Fruit fly (Drosophila melanogaster) whole organism, embryonic: ENCODE measurements around the gene CSN3.

Experiments
- Atf-2 ChIP-seq: fragments of 200-800 bp; sonication (Bioruptor generic); optimal IDR thresholded peaks from 2 replicates; lab custom pipeline; 2016; ENCODE audit warnings: missing biosample characterization, missing genetic modification characterization
- CG10209 ChIP-seq: fragments of 200-800 bp; sonication (Bioruptor generic); optimal IDR thresholded peaks from 3 replicates; lab custom pipeline; 2017; ENCODE audit warnings: missing biosample characterization, mild to moderate bottlenecking, missing genetic modification characterization, missing genetic modification reagents
- CG10431 ChIP-seq: fragments of 200-800 bp; sonication (Bioruptor generic); optimal IDR thresholded peaks from 3 replicates; lab custom pipeline; 2018; ENCODE audit warnings: missing biosample characterization, mild to moderate bottlenecking, missing genetic modification characterization
- CG11247 ChIP-seq: fragments of 200-800 bp; sonication (Bioruptor generic); IDR thresholded peaks from 2 replicates; pipeline ENCODE4 v1.3.6; 2022; ENCODE audit warnings: missing biosample characterization, missing genetic modification characterization
- CG11398 ChIP-seq: fragments of 200-800 bp; sonication (Bioruptor generic); optimal IDR thresholded peaks from 2 replicates; lab custom pipeline; 2016; ENCODE audit warnings: missing biosample characterization, missing genetic modification characterization
- CG12104 ChIP-seq: fragments of 200-800 bp; sonication (Bioruptor generic); optimal IDR thresholded peaks from 3 replicates; lab custom pipeline; 2016; ENCODE audit warnings: missing biosample characterization, missing genetic modification characterization
- CG1233 ChIP-seq: fragments of 200-800 bp; sonication (Bioruptor generic); optimal IDR thresholded peaks from 4 replicates; lab custom pipeline; 2018; ENCODE audit warnings: missing biosample characterization, mild to moderate bottlenecking, missing genetic modification characterization
- CG15601 ChIP-seq: fragments of 200-800 bp; sonication (Bioruptor generic); optimal IDR thresholded peaks from 3 replicates; lab custom pipeline; 2019; ENCODE audit warnings: missing biosample characterization, mild to moderate bottlenecking, missing genetic modification characterization, moderate library complexity
- CG1603 ChIP-seq: fragments of 200-800 bp; sonication (Bioruptor generic); optimal IDR thresholded peaks from 2 replicates; lab custom pipeline; 2019; ENCODE audit warnings: missing biosample characterization, mild to moderate bottlenecking, missing genetic modification characterization, moderate library complexity
- CG17385 ChIP-seq: fragments of 200-800 bp; sonication (Bioruptor generic); optimal IDR thresholded peaks from 3 replicates; lab custom pipeline; 2018; ENCODE audit warnings: missing biosample characterization, mild to moderate bottlenecking, missing genetic modification characterization
- CG18619 ChIP-seq: fragments of 200-800 bp; sonication (Bioruptor generic); optimal IDR thresholded peaks from 3 replicates; lab custom pipeline; 2017; ENCODE audit warnings: missing biosample characterization, mild to moderate bottlenecking, missing genetic modification characterization
- CG30020 ChIP-seq: fragments of 200-800 bp; optimal IDR thresholded peaks from 2 replicates; lab custom pipeline; 2019; ENCODE audit warnings: missing biosample characterization, mild to moderate bottlenecking, missing genetic modification characterization, moderate library complexity
- CG3281 ChIP-seq: fragments of 200-800 bp; sonication (Bioruptor generic); optimal IDR thresholded peaks from 3 replicates; lab custom pipeline; 2017; ENCODE audit warnings: missing biosample characterization, mild to moderate bottlenecking, missing genetic modification characterization
- CG3995 ChIP-seq: fragments of 200-800 bp; sonication (Bioruptor generic); optimal IDR thresholded peaks from 3 replicates; lab custom pipeline; 2016; ENCODE audit warnings: missing biosample characterization, missing genetic modification characterization
- CG4424 ChIP-seq: fragments of 200-800 bp; sonication (Bioruptor generic); optimal IDR thresholded peaks from 3 replicates; lab custom pipeline; 2016; ENCODE audit warnings: missing biosample characterization, missing genetic modification characterization
- CG7786 ChIP-seq: fragments of 200-800 bp; sonication (Bioruptor generic); optimal IDR thresholded peaks from 2 replicates; lab custom pipeline; 2016; ENCODE audit warnings: missing biosample characterization, missing genetic modification characterization
- CG7928 ChIP-seq: fragments of 200-800 bp; sonication (Bioruptor generic); optimal IDR thresholded peaks from 2 replicates; lab custom pipeline; 2017; ENCODE audit warnings: missing biosample characterization, mild to moderate bottlenecking, missing genetic modification characterization
- CG8944 ChIP-seq: fragments of 200-800 bp; sonication (Bioruptor generic); optimal IDR thresholded peaks from 3 replicates; lab custom pipeline; 2016; ENCODE audit warnings: missing biosample characterization, missing genetic modification characterization
- Chrac-16 ChIP-seq: fragments of 200-800 bp; sonication (Bioruptor generic); optimal IDR thresholded peaks from 3 replicates; lab custom pipeline; 2016; ENCODE audit warnings: missing biosample characterization, missing genetic modification characterization
- Deaf1 ChIP-seq: fragments of 200-800 bp; optimal IDR thresholded peaks from 3 replicates; lab custom pipeline; 2019; ENCODE audit warnings: missing biosample characterization, mild to moderate bottlenecking, missing genetic modification characterization, moderate library complexity
- Doc2 ChIP-seq: fragments of 200-800 bp; sonication (Bioruptor generic); IDR thresholded peaks from 2 replicates; pipeline ENCODE4 v1.3.6; 2022; ENCODE audit warnings: missing biosample characterization, missing genetic modification characterization
- Ets97D ChIP-seq: fragments of 200-800 bp; sonication (Bioruptor generic); optimal IDR thresholded peaks from 3 replicates; lab custom pipeline; 2016; ENCODE audit warnings: missing biosample characterization, missing genetic modification characterization
- HHEX ChIP-seq: fragments of 200-800 bp; sonication (Bioruptor generic); optimal IDR thresholded peaks from 3 replicates; lab custom pipeline; 2017; ENCODE audit warnings: missing biosample characterization, mild to moderate bottlenecking, missing genetic modification characterization, missing genetic modification reagents
- HLHmδ ChIP-seq: fragments of 200-800 bp; sonication (Bioruptor generic); optimal IDR thresholded peaks from 2 replicates; lab custom pipeline; 2018; ENCODE audit warnings: missing biosample characterization, mild to moderate bottlenecking, missing genetic modification characterization, moderate library complexity
- Hand ChIP-seq: fragments of 200-800 bp; sonication (Bioruptor generic); optimal IDR thresholded peaks from 2 replicates; lab custom pipeline; 2017; ENCODE audit warnings: mild to moderate bottlenecking, missing biosample characterization, missing genetic modification reagents, missing genetic modification characterization
- Hr39 ChIP-seq: fragments of >200 bp; optimal IDR thresholded peaks from 2 replicates; lab custom pipeline; 2017
- Kr ChIP-seq: fragments of 200-800 bp; sonication (Bioruptor generic); optimal IDR thresholded peaks from 2 replicates; lab custom pipeline; 2017; ENCODE audit warnings: missing biosample characterization, mild to moderate bottlenecking, missing genetic modification characterization
- Med ChIP-seq: fragments of 200-800 bp; sonication (Bioruptor generic); peaks from one replicate; lab custom pipeline; 2016; ENCODE audit warnings: missing biosample characterization, missing genetic modification characterization, mild to moderate bottlenecking, inconsistent platforms, moderate library complexity
- Neu2 ChIP-seq: fragments of 200-800 bp; sonication (Bioruptor generic); optimal IDR thresholded peaks from 3 replicates; lab custom pipeline; 2016; ENCODE audit warnings: missing biosample characterization, missing genetic modification characterization, borderline replicate concordance
- Oli ChIP-seq: fragments of 200-800 bp; sonication (Bioruptor generic); optimal IDR thresholded peaks from 2 replicates; lab custom pipeline; 2018; ENCODE audit warnings: missing biosample characterization, mild to moderate bottlenecking, missing genetic modification characterization, moderate library complexity
- Rfx ChIP-seq: fragments of 200-800 bp; sonication (Bioruptor generic); IDR thresholded peaks from 2 replicates; pipeline ENCODE4 v1.3.6; 2022; ENCODE audit warnings: missing biosample characterization, missing genetic modification characterization
- Sry-δ ChIP-seq: fragments of 200-800 bp; sonication (Bioruptor generic); optimal IDR thresholded peaks from 2 replicates; lab custom pipeline; 2016; ENCODE audit warnings: missing biosample characterization, missing genetic modification characterization
- Ssrp ChIP-seq: fragments of 200-800 bp; sonication (Bioruptor generic); optimal IDR thresholded peaks from 2 replicates; lab custom pipeline; 2018; ENCODE audit warnings: missing biosample characterization, mild to moderate bottlenecking, missing genetic modification characterization, moderate library complexity
- Xbp1 ChIP-seq: fragments of 200-800 bp; sonication (Bioruptor generic); optimal IDR thresholded peaks from 3 replicates; lab custom pipeline; 2016; ENCODE audit warnings: missing biosample characterization, mild to moderate bottlenecking, missing genetic modification characterization
- ab ChIP-seq: fragments of 200-800 bp; sonication (Bioruptor generic); optimal IDR thresholded peaks from 2 replicates; lab custom pipeline; 2016; ENCODE audit warnings: missing biosample characterization, missing genetic modification characterization
- chinmo ChIP-seq: fragments of 200-800 bp; sonication (Bioruptor generic); IDR thresholded peaks from 4 replicates; pipeline ENCODE4 v1.3.6; 2022; ENCODE audit warnings: missing biosample characterization, missing genetic modification characterization; ENCODE audit not compliant: partially characterized antibody
- esg ChIP-seq: fragments of 200-800 bp; sonication (Bioruptor generic); conservative IDR thresholded peaks from 2 replicates; pipeline ENCODE4 v1.3.6; 2022; ENCODE audit warnings: missing biosample characterization, missing genetic modification characterization
- gcm2 ChIP-seq: fragments of 200-800 bp; sonication (Bioruptor generic); optimal IDR thresholded peaks from 2 replicates; lab custom pipeline; 2016; ENCODE audit warnings: missing biosample characterization, missing genetic modification characterization
- grn ChIP-seq: fragments of 200-800 bp; sonication (Bioruptor generic); optimal IDR thresholded peaks from 3 replicates; lab custom pipeline; 2017; ENCODE audit warnings: missing biosample characterization, missing genetic modification characterization
- gsb ChIP-seq: fragments of 200-800 bp; sonication (Bioruptor generic); IDR thresholded peaks from 2 replicates; pipeline ENCODE4 v1.3.6; 2022; ENCODE audit warnings: missing biosample characterization, missing genetic modification characterization
- hth ChIP-seq: fragments of >200 bp; optimal IDR thresholded peaks from 2 replicates; lab custom pipeline; 2017; ENCODE audit warnings: inconsistent platforms
- jing ChIP-seq: fragments of 200-800 bp; sonication (Bioruptor generic); optimal IDR thresholded peaks from 2 replicates; lab custom pipeline; 2018; ENCODE audit warnings: missing biosample characterization, mild to moderate bottlenecking, missing genetic modification characterization
- jumu ChIP-seq: fragments of 200-800 bp; sonication (Bioruptor generic); optimal IDR thresholded peaks from 3 replicates; lab custom pipeline; 2016; ENCODE audit warnings: missing biosample characterization, missing genetic modification characterization
- luna ChIP-seq: fragments of 200-800 bp; sonication (Bioruptor generic); optimal IDR thresholded peaks from 2 replicates; lab custom pipeline; 2016; ENCODE audit warnings: missing biosample characterization, missing genetic modification characterization
- nom ChIP-seq: fragments of 200-800 bp; sonication (Bioruptor generic); optimal IDR thresholded peaks from 2 replicates; lab custom pipeline; 2017; ENCODE audit warnings: missing biosample characterization, missing genetic modification characterization, mild to moderate bottlenecking, moderate library complexity, missing genetic modification reagents
- pan ChIP-seq, 4 experiments: fragments of >200 bp in 3 of 4; fragments of 200-800 bp in 1 of 4; sonication (Bioruptor generic) in 1 of 4; optimal IDR thresholded peaks in 3 of 4; IDR thresholded peaks in 1 of 4; 2 replicates each; pipeline versions ENCODE4 v1.3.6 to Lab custom; 2017 to 2022; ENCODE audit warnings: missing biosample characterization in 2 of 4, missing genetic modification characterization in 2 of 4, mixed read lengths in 1 of 4
- pnt ChIP-seq: fragments of 200-800 bp; sonication (Bioruptor generic); optimal IDR thresholded peaks from 3 replicates; lab custom pipeline; 2016; ENCODE audit warnings: missing biosample characterization, missing genetic modification characterization
- sug ChIP-seq: fragments of 200-800 bp; optimal IDR thresholded peaks from 2 replicates; lab custom pipeline; 2019; ENCODE audit warnings: missing biosample characterization, mild to moderate bottlenecking, missing genetic modification characterization, moderate library complexity
- toy ChIP-seq: fragments of 200-800 bp; sonication (Bioruptor generic); IDR thresholded peaks from 2 replicates; pipeline ENCODE4 v1.3.6; 2022; ENCODE audit warnings: missing biosample characterization, missing genetic modification characterization
- yki ChIP-seq: fragments of >200 bp; optimal IDR thresholded peaks from 3 replicates; lab custom pipeline; 2018

Gene CSN3

dm6 chr3L:20837040-20837830 lies 4.1 kb downstream of the CSN3 start, which contains the start of gene CG13255 (continued):
- peak; percentile 38 for TF ChIP-seq CG18619 (GFP tag; lab: Kevin White, UChicago)
- TF ChIP-seq CG1603 (tag; lab: Kevin White, UChicago) = no peak
- no peak for TF ChIP-seq hth (lab: Kevin White, UChicago)
- peak; percentile 37 for TF ChIP-seq HHEX
- no peak for TF ChIP-seq CG8944 (GFP tag; lab: Kevin White, UChicago)
- no peak for TF ChIP-seq CG30020
- TF ChIP-seq yki (lab: Kevin White, UChicago) = no peak
- TF ChIP-seq CG10431 (GFP tag; lab: Kevin White, UChicago) = no peak
- TF ChIP-seq pan (optimal IDR thresholded peaks at IDR 0.05; lab: Kevin White, UChicago) = no peak
- peak in 1 of 2 experiments; percentile 14 for TF ChIP-seq pan (GFP tag; optimal IDR thresholded peaks at IDR 0.05 in 1 of 2, IDR thresholded peaks at IDR 0.05 in 1 of 2)
- peak; percentile 50 for TF ChIP-seq CG4424 (GFP tag; lab: Kevin White, UChicago)
- TF ChIP-seq Deaf1 (tag; lab: Kevin White, UChicago) = no peak
- no peak for TF ChIP-seq Sry-δ (GFP tag; lab: Kevin White, UChicago)
- peak; percentile 23 for TF ChIP-seq Atf-2 (GFP tag; lab: Kevin White, UChicago)
- TF ChIP-seq esg (GFP tag; lab: Robert Waterston, UW) = no peak
- TF ChIP-seq jing (GFP tag; lab: Kevin White, UChicago) = no peak
- no peak for TF ChIP-seq gcm2 (GFP tag; lab: Kevin White, UChicago)
- peak; percentile 43 for TF ChIP-seq Hand (GFP tag; lab: Kevin White, UChicago)
- no peak for TF ChIP-seq nom
- no peak for TF ChIP-seq Doc2 (GFP tag; lab: Robert Waterston, UW)
- TF ChIP-seq CG7928 (GFP tag; lab: Kevin White, UChicago) = no peak
- TF ChIP-seq toy (GFP tag; lab: Robert Waterston, UW) = no peak
- no peak for TF ChIP-seq gsb
- peak; percentile 45 for TF ChIP-seq CG7786
- TF ChIP-seq CG3281 (GFP tag; lab: Kevin White, UChicago) = peak; percentile 69
- TF ChIP-seq CG11398 = peak; percentile 26
- TF ChIP-seq CG3995 (GFP tag; lab: Kevin White, UChicago) = no peak
- TF ChIP-seq CG11247 (GFP tag; lab: Robert Waterston, UW) = no peak
- no peak for TF ChIP-seq Hr39 (lab: Kevin White, UChicago)
- TF ChIP-seq Rfx (GFP tag; lab: Robert Waterston, UW) = peak; percentile 60
- TF ChIP-seq Ssrp (tag; lab: Kevin White, UChicago) = peak; percentile 0
- TF ChIP-seq Kr (GFP tag; lab: Kevin White, UChicago) = no peak
- peak; percentile 21 for TF ChIP-seq Xbp1 (GFP tag; lab: Kevin White, UChicago)
- peak; percentile 13 for TF ChIP-seq grn (GFP tag; lab: Kevin White, UChicago)
- TF ChIP-seq CG12104 = peak; percentile 49
- TF ChIP-seq CG15601 (tag; lab: Kevin White, UChicago) = no peak
- no peak for TF ChIP-seq ab
- TF ChIP-seq chinmo (GFP tag; lab: Robert Waterston, UW) = no peak
- TF ChIP-seq CG1233 = peak; percentile 13
- TF ChIP-seq pnt (GFP tag; lab: Kevin White, UChicago) = peak; percentile 20
- TF ChIP-seq Med (GFP tag; lab: Kevin White, UChicago) = peak; percentile 74
- TF ChIP-seq CG10209 (GFP tag; lab: Kevin White, UChicago) = peak; percentile 59
- no peak for TF ChIP-seq Ets97D
- TF ChIP-seq Oli (tag; lab: Kevin White, UChicago) = peak; percentile 58
- peak; percentile 95 for TF ChIP-seq sug (tag; lab: Kevin White, UChicago)
- TF ChIP-seq jumu = peak; percentile 13
- no peak for TF ChIP-seq Neu2 (GFP tag; lab: Kevin White, UChicago)
- TF ChIP-seq Chrac-16 = peak; percentile 34
- peak; percentile 54 for TF ChIP-seq CG17385
- TF ChIP-seq HLHmδ (GFP tag; lab: Kevin White, UChicago) = no peak
- no peak for TF ChIP-seq luna (GFP tag; lab: Kevin White, UChicago)
